Worm (Caenorhabditis elegans): ENCODE data around the gene Y57A10C.11.

The Y57A10C.11 gene

DNA sequence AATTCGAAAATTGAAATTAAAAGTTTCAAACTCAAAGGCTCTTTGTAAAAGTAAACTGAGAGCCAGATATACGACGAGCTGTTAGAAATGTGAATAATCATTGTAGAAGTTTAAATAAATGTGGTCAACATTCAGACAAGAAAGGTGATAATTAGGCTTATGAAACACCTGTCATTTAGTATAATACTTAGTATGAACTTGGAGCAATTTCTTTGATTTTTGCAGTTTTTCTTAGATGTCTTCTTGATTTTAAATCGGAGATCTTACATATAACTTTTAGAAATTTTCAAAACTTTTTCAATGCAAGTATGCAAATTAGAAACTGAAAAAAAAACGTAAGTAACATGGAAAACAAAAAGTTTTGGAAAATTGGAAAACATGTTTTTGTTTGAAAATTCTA is 8.3 kb downstream of the Y57A10C.11 start, which contains the start of gene sre-30 (continued):
- TF ChIP-seq mdl-1 (tag; optimal IDR thresholded peaks at IDR 0.05) (no peak), jun-1 (tag; optimal IDR thresholded peaks at IDR 0.05) (no peak)

DNA sequence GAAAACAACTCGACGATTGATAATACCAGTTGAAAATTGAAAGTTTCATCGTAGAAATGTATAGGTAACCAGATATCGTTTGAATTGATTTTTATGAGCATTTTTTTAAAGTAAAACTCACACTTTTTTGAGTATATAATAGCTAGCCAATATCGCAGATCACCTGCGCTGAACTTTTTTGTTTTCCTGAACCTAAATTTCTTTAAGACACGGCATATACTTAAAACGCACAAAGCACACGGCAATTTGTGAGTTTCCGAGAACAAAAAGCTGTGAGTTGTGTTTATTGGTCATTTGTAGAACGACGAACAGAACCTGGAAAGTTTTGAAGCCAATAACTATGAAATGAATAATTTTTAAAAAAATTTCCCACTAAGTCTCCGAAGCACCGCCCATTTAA is 12.9 kb downstream of the Y57A10C.11 start, which contains the start of gene sre-29:
TSS of gene sre-29 (minus strand) at position 101 of the 400 bp plus-strand sequence.
- TF ChIP-seq F26F4.8 (GFP tag; conservative IDR thresholded peaks at IDR 0.05), result no peak
- TF ChIP-seq madf-9 (GFP tag; conservative IDR thresholded peaks at IDR 0.05), result no peak
- no peak for TF ChIP-seq snpc-1.2 (GFP tag; IDR thresholded peaks at IDR 0.05)
- no peak for TF ChIP-seq vab-7 (GFP tag; IDR thresholded peaks at IDR 0.05)
- TF ChIP-seq fos-1 (tag; optimal IDR thresholded peaks at IDR 0.05), result no peak
- TF ChIP-seq dmd-8 (GFP tag; IDR thresholded peaks at IDR 0.05), result no peak
- TF ChIP-seq ZK546.5 (tag; optimal IDR thresholded peaks at IDR 0.05), result no peak
- no peak for TF ChIP-seq aha-1 (tag)

DNA sequence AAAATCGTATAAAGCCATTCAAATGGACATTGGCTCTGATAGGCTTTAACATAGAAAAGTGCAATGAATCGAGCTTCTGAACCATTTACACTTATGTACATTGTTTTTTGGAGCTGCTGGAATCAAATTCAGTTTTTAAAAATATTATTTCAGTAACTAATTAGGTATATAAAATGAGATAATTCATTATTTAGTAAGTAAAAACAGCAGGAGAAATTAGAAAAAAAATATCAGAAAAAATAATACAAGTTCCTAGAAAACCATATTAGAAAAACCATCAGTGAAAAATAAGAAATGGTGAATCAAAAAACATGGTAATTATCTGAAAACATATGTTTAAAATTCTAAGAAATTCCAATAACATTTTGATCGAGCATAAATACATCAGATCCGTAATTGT is 17.0 kb downstream of the Y57A10C.11 start, which contains the start of gene F57G9.7:
TSS of gene F57G9.7 (minus strand) at position 101 of the 400 bp plus-strand sequence.
- TF ChIP-seq attf-4 (tag; optimal IDR thresholded peaks at IDR 0.05) (no peak), spr-3 (GFP tag; optimal IDR thresholded peaks at IDR 0.05) (no peak), aha-1 (tag) (no peak), unc-39 (tag; optimal IDR thresholded peaks at IDR 0.05) (no peak), mdt-29 (GFP tag; IDR thresholded peaks at IDR 0.05) (no peak), zfp-3 (GFP tag; conservative IDR thresholded peaks at IDR 0.05) (no peak), spr-1 (tag; optimal IDR thresholded peaks at IDR 0.05) (no peak), mes-2 (tag; optimal IDR thresholded peaks at IDR 0.05; ENCODE audit: poor library complexity, severe bottlenecking) (no peak), fos-1 (tag; optimal IDR thresholded peaks at IDR 0.05) (no peak), nhr-6 (tag; optimal IDR thresholded peaks at IDR 0.05) (no peak), ceh-82 (tag; optimal IDR thresholded peaks at IDR 0.05) (no peak), egl-27 (tag; optimal IDR thresholded peaks at IDR 0.05) (no peak), ZK337.2 (GFP tag; IDR thresholded peaks at IDR 0.05) (no peak), jun-1 (tag; optimal IDR thresholded peaks at IDR 0.05) (no peak), tag-97 (GFP tag; IDR thresholded peaks at IDR 0.05) (no peak), ceh-20 (GFP tag; IDR thresholded peaks at IDR 0.05) (no peak), nhr-237 (tag; optimal IDR thresholded peaks at IDR 0.05) (no peak)

DNA sequence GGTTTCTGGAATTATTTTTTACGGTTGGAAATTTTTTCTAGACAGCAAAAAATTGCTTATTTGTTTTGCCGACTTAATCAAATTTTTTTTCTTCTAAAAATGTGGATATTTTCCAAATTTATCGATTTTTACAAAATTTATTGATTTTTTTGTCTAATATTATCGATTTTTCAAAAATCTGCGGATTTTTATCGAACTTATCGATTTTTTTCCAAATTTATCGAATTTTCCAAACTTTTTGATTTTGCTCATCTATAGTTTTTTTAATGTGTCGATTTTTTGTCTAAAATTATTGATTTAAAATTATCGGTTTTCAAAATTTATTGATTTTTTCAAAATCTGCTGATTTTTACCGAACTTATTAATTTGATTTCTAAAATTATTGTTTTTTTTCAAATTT is 20.6 kb downstream of the Y57A10C.11 start:
- TF ChIP-seq ceh-28 (tag; optimal IDR thresholded peaks at IDR 0.05) (peak; percentile 89), aha-1 (tag) (peak; percentile 68), skn-1 (tag; optimal IDR thresholded peaks at IDR 0.05) (no peak)

DNA sequence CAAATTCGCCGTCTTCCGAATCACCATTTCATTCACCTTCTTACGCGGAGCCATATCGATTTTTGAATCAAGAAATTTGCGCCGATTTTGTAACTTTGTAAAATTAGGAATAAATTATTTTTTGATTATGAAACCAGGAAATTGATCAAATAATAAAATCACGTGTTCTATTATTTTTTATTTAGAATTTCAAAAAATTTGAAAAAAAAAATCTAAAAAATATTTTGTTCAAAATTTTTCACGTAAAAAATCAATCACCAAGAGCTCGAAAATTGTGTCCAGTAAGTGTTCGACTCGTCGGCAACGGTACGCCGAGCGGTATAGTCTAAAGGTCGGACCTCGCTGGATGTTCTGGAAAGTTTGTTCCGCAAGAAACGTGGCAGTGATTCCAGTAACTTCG is 21.0 kb downstream of the Y57A10C.11 start, which contains the start of gene Y57A10B.7:
TSS of gene Y57A10B.7 (minus strand) at position 101 of the 400 bp plus-strand sequence.
- no peak for TF ChIP-seq Y105C5A.15 (GFP tag; IDR thresholded peaks at IDR 0.05)
- TF ChIP-seq zip-2 (tag; optimal IDR thresholded peaks at IDR 0.05), result no peak
- no peak for TF ChIP-seq ceh-20 (GFP tag; IDR thresholded peaks at IDR 0.05)
- no peak for TF ChIP-seq Y48G9A.11 (GFP tag; IDR thresholded peaks at IDR 0.05)
- TF ChIP-seq ama-1 (optimal IDR thresholded peaks at IDR 0.05), result no peak
- no peak for TF ChIP-seq daf-8 (GFP tag; IDR thresholded peaks at IDR 0.05)
- TF ChIP-seq duxl-1 (tag; optimal IDR thresholded peaks at IDR 0.05; ENCODE audit: poor library complexity), result no peak
- no peak for TF ChIP-seq nhr-6 (tag; optimal IDR thresholded peaks at IDR 0.05)
- no peak for TF ChIP-seq snpc-4 (tag; optimal IDR thresholded peaks at IDR 0.05)

DNA sequence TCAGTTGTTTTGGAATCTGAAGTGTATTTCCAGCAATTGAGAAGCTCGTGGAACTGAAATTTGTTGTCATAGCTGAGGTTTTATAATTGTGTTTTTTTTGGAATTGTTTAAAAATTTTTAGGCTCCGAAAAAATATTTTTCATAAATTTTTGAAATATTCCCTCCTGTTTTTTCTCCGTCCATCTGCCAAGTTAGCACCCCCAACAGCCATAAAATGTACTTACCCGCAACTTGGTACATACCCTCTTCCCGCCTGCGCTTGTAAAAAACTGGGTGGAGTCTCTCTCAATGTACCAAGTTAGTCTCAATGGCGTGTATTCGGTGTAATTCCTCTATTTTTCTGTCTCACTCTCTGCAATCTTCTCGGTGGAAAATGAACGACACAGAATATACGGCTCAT is 24.9 kb downstream of the Y57A10C.11 start, which contains the start of gene Y57A10B.6:
TSS of gene Y57A10B.6 (plus strand) at position 301 of the 400 bp plus-strand sequence.
- TF ChIP-seq madf-5 (GFP tag; IDR thresholded peaks at IDR 0.05), result no peak
- no peak for TF ChIP-seq hlh-11 (tag; optimal IDR thresholded peaks at IDR 0.05)
- no peak for TF ChIP-seq zip-2 (tag; optimal IDR thresholded peaks at IDR 0.05)
